Fruit fly (Drosophila melanogaster) whole organism, pupa: ENCODE measurements around the gene RpS28b.
A peak's percentile ranks its signal among the peaks of the same experiment; 100 is the strongest.

Experiments used
- CG10348 ChIP-seq: fragments of 200-800 bp; sonication (Bioruptor generic); IDR thresholded peaks from 2 replicates; pipeline ENCODE4 v1.3.6; 2022; ENCODE audit warnings: missing biosample characterization, missing genetic modification characterization
- CG13204 ChIP-seq: fragments of 200-800 bp; sonication (Bioruptor generic); optimal IDR thresholded peaks from 2 replicates; lab custom pipeline; 2018; ENCODE audit warnings: missing biosample characterization, mild to moderate bottlenecking, missing genetic modification characterization, moderate library complexity
- CG17806 ChIP-seq: fragments of 200-800 bp; sonication (Bioruptor generic); optimal IDR thresholded peaks from 2 replicates; lab custom pipeline; 2018; ENCODE audit warnings: missing biosample characterization, mild to moderate bottlenecking, missing genetic modification characterization, moderate library complexity
- CG32121 ChIP-seq: fragments of 200-800 bp; sonication (Bioruptor generic); IDR thresholded peaks from 2 replicates; pipeline ENCODE4 v1.3.6; 2022; ENCODE audit warnings: missing biosample characterization, missing genetic modification characterization
- CG34367 ChIP-seq: fragments of 200-800 bp; sonication (Bioruptor generic); optimal IDR thresholded peaks from 2 replicates; lab custom pipeline; 2018; ENCODE audit warnings: missing biosample characterization, mild to moderate bottlenecking, missing genetic modification characterization
- CG4496 ChIP-seq: fragments of 200-800 bp; sonication (Bioruptor generic); IDR thresholded peaks from 3 replicates; pipeline ENCODE4 v1.3.6; 2022; ENCODE audit warnings: missing biosample characterization, missing genetic modification characterization
- CG9948 ChIP-seq: fragments of 200-800 bp; sonication (Bioruptor generic); optimal IDR thresholded peaks from 2 replicates; lab custom pipeline; 2018; ENCODE audit warnings: missing biosample characterization, mild to moderate bottlenecking, missing genetic modification characterization, moderate library complexity
- EcR ChIP-seq: fragments of 200-800 bp; sonication (Bioruptor generic); optimal IDR thresholded peaks from 3 replicates; lab custom pipeline; 2019; ENCODE audit warnings: missing biosample characterization, missing genetic modification characterization, mild to moderate bottlenecking, moderate library complexity, missing genetic modification reagents
- Pif1A ChIP-seq: fragments of 200-800 bp; sonication (Bioruptor generic); optimal IDR thresholded peaks from 3 replicates; lab custom pipeline; 2016; ENCODE audit warnings: missing biosample characterization, missing genetic modification characterization
- Pif1B ChIP-seq: fragments of 200-800 bp; sonication (Bioruptor generic); optimal IDR thresholded peaks from 3 replicates; lab custom pipeline; 2016; ENCODE audit warnings: missing biosample characterization, missing genetic modification characterization
- fd96Ca ChIP-seq: fragments of 200-800 bp; sonication (Bioruptor generic); IDR thresholded peaks from 3 replicates; pipeline ENCODE4 v1.3.6; 2022; ENCODE audit warnings: missing biosample characterization, missing genetic modification characterization
- gl ChIP-seq: fragments of 200-800 bp; sonication (Bioruptor generic); optimal IDR thresholded peaks from 2 replicates; lab custom pipeline; 2018; ENCODE audit warnings: missing biosample characterization, mild to moderate bottlenecking, missing genetic modification characterization
- rn ChIP-seq: fragments of 200-800 bp; sonication (Bioruptor generic); IDR thresholded peaks from 2 replicates; pipeline ENCODE4 v1.3.6; 2022; ENCODE audit warnings: missing biosample characterization, missing genetic modification characterization

DNA sequence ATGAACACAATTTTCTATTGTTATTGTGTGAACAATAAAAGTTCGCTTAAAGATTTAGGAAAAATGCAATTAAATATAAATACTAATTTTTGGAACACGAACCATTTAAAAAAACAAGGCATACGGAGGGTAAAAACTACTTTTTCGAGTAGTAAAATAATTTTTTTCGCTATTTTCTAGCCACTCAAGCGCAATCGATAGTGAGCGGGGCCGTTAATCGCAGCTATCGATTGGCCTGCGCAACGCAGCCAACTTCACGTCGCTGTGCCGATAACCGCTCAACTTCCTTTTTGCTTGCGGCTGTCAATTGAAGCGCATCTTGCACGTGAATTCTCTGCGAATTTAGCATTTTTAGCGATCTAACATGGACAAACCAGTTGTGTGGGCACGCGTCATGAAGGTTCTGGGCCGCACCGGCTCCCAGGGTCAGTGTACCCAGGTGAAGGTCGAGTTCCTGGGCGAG lies at the start of gene RpS28b:
- TF ChIP-seq CG34367 (tag; lab: Kevin White, UChicago) (peak; percentile 82), fd96Ca (GFP tag; lab: Robert Waterston, UW) (peak; percentile 73), Pif1A (no peak), EcR (GFP tag; lab: Kevin White, UChicago) (peak; percentile 45), CG17806 (tag; lab: Kevin White, UChicago) (peak; percentile 7), CG4496 (GFP tag; lab: Robert Waterston, UW) (peak; percentile 96), CG13204 (GFP tag; lab: Kevin White, UChicago) (no peak), CG9948 (tag; lab: Kevin White, UChicago) (no peak), rn (GFP tag; lab: Robert Waterston, UW) (peak; percentile 69), gl (peak; percentile 60), CG32121 (GFP tag; lab: Robert Waterston, UW) (peak; percentile 61; the same call in 1 of the 2 replicates), Pif1B (GFP tag; lab: Kevin White, UChicago) (peak; percentile 65), CG10348 (GFP tag; lab: Robert Waterston, UW) (no peak)
